Worm (Caenorhabditis elegans): ENCODE results near the gene mstr-2.

The mstr-2 gene

DNA sequence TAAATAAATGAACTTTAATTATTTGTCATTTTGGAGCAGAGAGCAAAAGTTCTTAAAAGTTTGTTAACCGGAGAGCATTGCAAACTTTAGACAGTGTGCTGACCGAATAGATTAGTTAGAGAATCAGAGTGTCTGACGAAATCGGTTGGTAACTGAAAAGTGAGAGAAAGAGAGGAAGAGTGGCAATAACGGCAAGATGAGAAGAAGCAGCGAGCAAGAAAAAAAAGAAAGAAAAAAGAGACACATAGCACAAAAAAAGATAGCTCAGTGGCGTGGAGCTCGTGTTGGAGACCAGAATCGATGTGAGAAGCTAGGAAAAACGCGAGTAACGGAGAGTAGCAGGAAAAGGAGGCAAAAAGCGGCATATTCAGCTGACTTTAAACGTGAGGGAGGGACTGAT lies 35.4 kb downstream of the mstr-2 start:
- no peak for TF ChIP-seq dmd-4 (tag; optimal IDR thresholded peaks at IDR 0.05)
- peak; percentile 36 for TF ChIP-seq sma-9 (GFP tag; optimal IDR thresholded peaks at IDR 0.05)
- no peak for TF ChIP-seq sma-9 (tag; optimal IDR thresholded peaks at IDR 0.05)
- TF ChIP-seq R02D3.7 (tag; optimal IDR thresholded peaks at IDR 0.05), result no peak
- no peak for TF ChIP-seq elt-1 (tag; optimal IDR thresholded peaks at IDR 0.05)
- TF ChIP-seq lin-13 (GFP tag; optimal IDR thresholded peaks at IDR 0.05), result no peak
- peak; percentile 61 for TF ChIP-seq F13H6.1 (tag; optimal IDR thresholded peaks at IDR 0.05)
- peak; percentile 33 for TF ChIP-seq alr-1 (tag; optimal IDR thresholded peaks at IDR 0.05)
- TF ChIP-seq aly-2 (tag; optimal IDR thresholded peaks at IDR 0.05), result no peak
- no peak for TF ChIP-seq sma-3 (GFP tag; optimal IDR thresholded peaks at IDR 0.05)
- TF ChIP-seq nhr-23 (tag; optimal IDR thresholded peaks at IDR 0.05), result no peak
- peak; percentile 75 for TF ChIP-seq zag-1 (tag; optimal IDR thresholded peaks at IDR 0.05)
- TF ChIP-seq nhr-10 (tag; optimal IDR thresholded peaks at IDR 0.05), result no peak
- peak; percentile 83 for TF ChIP-seq unc-55 (GFP tag; optimal IDR thresholded peaks at IDR 0.05)
- TF ChIP-seq mbf-1 (tag; optimal IDR thresholded peaks at IDR 0.05), result no peak
- TF ChIP-seq nhr-11 (tag; optimal IDR thresholded peaks at IDR 0.05), result no peak
- TF ChIP-seq mdl-1 (tag; optimal IDR thresholded peaks at IDR 0.05), result peak in 1 of 2 experiments; percentile 39
- no peak for TF ChIP-seq ceh-82 (tag; optimal IDR thresholded peaks at IDR 0.05)
- no peak for TF ChIP-seq ama-1 (optimal IDR thresholded peaks at IDR 0.05)
- peak; percentile 46 for TF ChIP-seq Y55F3AM.14 (GFP tag; optimal IDR thresholded peaks at IDR 0.05)
- TF ChIP-seq peb-1 (tag; optimal IDR thresholded peaks at IDR 0.05), result no peak
- no peak for TF ChIP-seq unc-62 (GFP tag; optimal IDR thresholded peaks at IDR 0.05)
- TF ChIP-seq blmp-1 (tag; optimal IDR thresholded peaks at IDR 0.05; ENCODE audit: insufficient read depth), result no peak
- TF ChIP-seq unc-39 (tag; optimal IDR thresholded peaks at IDR 0.05), result no peak
- TF ChIP-seq elt-3 (tag; optimal IDR thresholded peaks at IDR 0.05), result no peak
- no peak for TF ChIP-seq ztf-1 (GFP tag; conservative IDR thresholded peaks at IDR 0.05)
- TF ChIP-seq fos-1 (tag; optimal IDR thresholded peaks at IDR 0.05), result peak; percentile 49
- no peak for TF ChIP-seq nhr-77 (tag; optimal IDR thresholded peaks at IDR 0.05)
- no peak for TF ChIP-seq nhr-25 (tag; optimal IDR thresholded peaks at IDR 0.05)
- TF ChIP-seq ztf-4 (tag; optimal IDR thresholded peaks at IDR 0.05), result peak; percentile 49
- no peak for TF ChIP-seq nhr-21 (tag; optimal IDR thresholded peaks at IDR 0.05)
- peak; percentile 78 for TF ChIP-seq crh-2 (tag; optimal IDR thresholded peaks at IDR 0.05)
- TF ChIP-seq egl-27 (tag; optimal IDR thresholded peaks at IDR 0.05), result peak; percentile 14
- TF ChIP-seq mab-5 (tag; optimal IDR thresholded peaks at IDR 0.05), result peak; percentile 30
- TF ChIP-seq ZK546.5 (tag; optimal IDR thresholded peaks at IDR 0.05), result no peak
- peak; percentile 93 for TF ChIP-seq nhr-129 (tag; optimal IDR thresholded peaks at IDR 0.05)
- no peak for TF ChIP-seq ztf-11 (tag; optimal IDR thresholded peaks at IDR 0.05)
- TF ChIP-seq skn-1 (tag; optimal IDR thresholded peaks at IDR 0.05), result no peak
- TF ChIP-seq sem-4 (tag; optimal IDR thresholded peaks at IDR 0.05), result no peak
- TF ChIP-seq lsy-2 (tag; optimal IDR thresholded peaks at IDR 0.05), result peak; percentile 1 to 67
- TF ChIP-seq ceh-16 (tag; optimal IDR thresholded peaks at IDR 0.05), result no peak
- TF ChIP-seq lin-11 (tag; optimal IDR thresholded peaks at IDR 0.05), result peak; percentile 18
- no peak for TF ChIP-seq nhr-12 (tag; optimal IDR thresholded peaks at IDR 0.05)
- peak; percentile 14 for TF ChIP-seq lin-39 (tag; optimal IDR thresholded peaks at IDR 0.05)
- TF ChIP-seq snpc-4 (tag; optimal IDR thresholded peaks at IDR 0.05), result no peak
- peak; percentile 8 for TF ChIP-seq nhr-6 (tag; optimal IDR thresholded peaks at IDR 0.05)
- no peak for TF ChIP-seq gmeb-1 (tag; optimal IDR thresholded peaks at IDR 0.05)
- TF ChIP-seq C34F6.9 (tag; optimal IDR thresholded peaks at IDR 0.05), result peak; percentile 86
- no peak for TF ChIP-seq nhr-237 (tag; optimal IDR thresholded peaks at IDR 0.05)

Data from whole organism, L2 larva.